Fruit fly (Drosophila melanogaster): ENCODE measurements around the gene rin.

DNA sequence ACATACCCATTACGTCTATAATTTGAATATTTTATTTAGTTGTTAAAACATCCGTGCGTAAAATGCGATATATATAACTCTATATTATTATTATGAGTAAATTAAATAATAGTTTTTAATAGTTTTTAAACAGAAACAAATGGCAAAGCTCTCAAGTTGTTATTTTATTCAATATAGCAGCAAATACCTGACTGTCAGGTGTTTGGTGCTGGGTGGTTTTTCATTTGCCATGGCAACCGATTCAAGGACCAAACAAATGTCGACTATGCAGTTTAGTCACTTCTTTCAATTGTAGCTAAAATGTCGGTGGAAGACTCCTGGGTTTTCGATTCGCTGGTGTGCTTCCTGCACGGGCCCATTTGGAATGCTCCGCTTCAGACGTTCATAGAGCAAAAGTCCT, 46.9 kb downstream of the rin start, which contains the start of gene CG14367:
- TF ChIP-seq psq (optimal IDR thresholded peaks at IDR 0.05) (no peak), pan (optimal IDR thresholded peaks at IDR 0.05) (no peak), EcR (GFP tag; optimal IDR thresholded peaks at IDR 0.05) (no peak)

Data from whole organism.